Worm (Caenorhabditis elegans) whole organism, L4 larva: ENCODE measurements around the gene nlp-63.

Experiments
- F10B5.3 ChIP-seq: sonication (generic microtip); optimal IDR thresholded peaks from 2 replicates; lab custom pipeline; 2016; ENCODE audit warnings: mild to moderate bottlenecking, missing genetic modification characterization, missing compliant biosample characterization
- T20F7.1 ChIP-seq: fragments of 200-800 bp; sonication (Bioruptor generic); optimal IDR thresholded peaks from 2 replicates; lab custom pipeline; 2018; ENCODE audit warnings: mild to moderate bottlenecking, missing genetic modification characterization, missing compliant biosample characterization
- T26A8.4 ChIP-seq: fragments of 200-800 bp; sonication (Bioruptor generic); IDR thresholded peaks from 2 replicates; pipeline ENCODE4 v1.3.6; 2022; ENCODE audit warnings: missing genetic modification characterization, missing compliant biosample characterization
- Y48G9A.11 ChIP-seq: fragments of 200-800 bp; sonication (Bioruptor generic); IDR thresholded peaks from 2 replicates; pipeline ENCODE4 v1.3.6; 2022; ENCODE audit warnings: missing genetic modification reagents, missing genetic modification characterization, missing compliant biosample characterization
- ZK546.5 ChIP-seq, 2 experiments: sonication (generic microtip); optimal IDR thresholded peaks; 2 replicates each; lab custom pipeline; 2017; ENCODE audit warnings: missing biosample characterization in 2 of 2, missing genetic modification characterization in 2 of 2
- aha-1 ChIP-seq: fragments of 150-350 bp; peaks from one replicate; lab custom pipeline; 2014; ENCODE audit warnings: missing biosample characterization, missing genetic modification characterization
- ama-1 ChIP-seq: fragments of 150-350 bp; optimal IDR thresholded peaks from 2 replicates; lab custom pipeline; 2014; ENCODE audit warnings: inconsistent platforms, mixed read lengths
- ceh-28 ChIP-seq: fragments of 150-350 bp; optimal IDR thresholded peaks from 2 replicates; lab custom pipeline; 2014; ENCODE audit warnings: missing biosample characterization, missing genetic modification reagents, missing genetic modification characterization
- ceh-32 ChIP-seq: sonication (generic microtip); optimal IDR thresholded peaks from 2 replicates; lab custom pipeline; 2016; ENCODE audit warnings: mild to moderate bottlenecking, missing genetic modification characterization, missing compliant biosample characterization; ENCODE audit not compliant: poor library complexity
- ceh-62 ChIP-seq: sonication (generic microtip); optimal IDR thresholded peaks from 2 replicates; lab custom pipeline; 2017; ENCODE audit warnings: missing biosample characterization, missing genetic modification characterization
- cey-2 ChIP-seq: sonication (generic microtip); optimal IDR thresholded peaks from 3 replicates; lab custom pipeline; 2017; ENCODE audit warnings: missing genetic modification characterization, mild to moderate bottlenecking, missing compliant biosample characterization, antibody characterized with exemption, borderline replicate concordance; ENCODE audit not compliant: insufficient read depth
- ctbp-1 ChIP-seq: fragments of 200-800 bp; sonication (Bioruptor generic); IDR thresholded peaks from 2 replicates; pipeline ENCODE4 v1.3.6; 2022; ENCODE audit warnings: missing genetic modification reagents, missing genetic modification characterization, missing compliant biosample characterization
- daf-12 ChIP-seq: fragments of 150-350 bp; optimal IDR thresholded peaks from 2 replicates; lab custom pipeline; 2014; ENCODE audit warnings: missing biosample characterization, missing genetic modification reagents, missing genetic modification characterization
- daf-16 ChIP-seq, 3 experiments: sonication (generic microtip); optimal IDR thresholded peaks; 2 replicates each; lab custom pipeline; 2016 to 2017; ENCODE audit warnings: missing genetic modification characterization in 3 of 3, missing genetic modification reagents in 3 of 3, mild to moderate bottlenecking in 2 of 3, missing compliant biosample characterization in 2 of 3, missing biosample characterization in 1 of 3, moderate library complexity in 1 of 3
- dmd-9 ChIP-seq: fragments of 200-800 bp; sonication (Bioruptor generic); IDR thresholded peaks from 2 replicates; pipeline ENCODE4 v1.3.6; 2022; ENCODE audit warnings: missing genetic modification reagents, missing genetic modification characterization, missing compliant biosample characterization
- egl-27 ChIP-seq: sonication (generic microtip); optimal IDR thresholded peaks from 3 replicates; lab custom pipeline; 2017; ENCODE audit warnings: missing biosample characterization, missing genetic modification reagents, missing genetic modification characterization
- egl-43 ChIP-seq: fragments of 200-800 bp; sonication (Bioruptor generic); IDR thresholded peaks from 2 replicates; pipeline ENCODE4 v1.3.6; 2022; ENCODE audit warnings: missing genetic modification reagents, missing genetic modification characterization, missing compliant biosample characterization
- fkh-10 ChIP-seq: fragments of 150-350 bp; optimal IDR thresholded peaks from 2 replicates; lab custom pipeline; 2014; ENCODE audit warnings: missing biosample characterization, missing genetic modification reagents, missing genetic modification characterization
- fos-1 ChIP-seq: fragments of 150-350 bp; optimal IDR thresholded peaks from 2 replicates; lab custom pipeline; 2014; ENCODE audit warnings: missing biosample characterization, missing genetic modification characterization
- gei-8 ChIP-seq: fragments of 200-800 bp; sonication (Bioruptor generic); optimal IDR thresholded peaks from 2 replicates; lab custom pipeline; 2018; ENCODE audit warnings: mild to moderate bottlenecking, missing genetic modification characterization, missing compliant biosample characterization
- hlh-30 ChIP-seq: sonication (generic microtip); optimal IDR thresholded peaks from 2 replicates; lab custom pipeline; 2017; ENCODE audit warnings: antibody characterized with exemption, mild to moderate bottlenecking, missing genetic modification characterization, missing compliant biosample characterization; ENCODE audit not compliant: insufficient read depth
- hmg-1.1 ChIP-seq: fragments of 200-800 bp; sonication (Bioruptor generic); IDR thresholded peaks from 2 replicates; pipeline ENCODE4 v1.3.6; 2022; ENCODE audit warnings: missing genetic modification reagents, missing genetic modification characterization, missing compliant biosample characterization
- jun-1 ChIP-seq: fragments of 150-350 bp; optimal IDR thresholded peaks from 2 replicates; lab custom pipeline; 2014; ENCODE audit warnings: missing biosample characterization, missing genetic modification reagents, missing genetic modification characterization
- lim-7 ChIP-seq: fragments of 200-800 bp; sonication (Bioruptor generic); IDR thresholded peaks from 2 replicates; pipeline ENCODE4 v1.3.6; 2022; ENCODE audit warnings: missing genetic modification characterization, missing compliant biosample characterization
- lin-38 ChIP-seq: fragments of 200-800 bp; sonication (Bioruptor generic); IDR thresholded peaks from 2 replicates; pipeline ENCODE4 v1.3.6; 2022; ENCODE audit warnings: missing genetic modification reagents, missing genetic modification characterization, missing compliant biosample characterization
- lsy-2 ChIP-seq, 2 experiments: fragments of 150-350 bp in 1 of 2; sonication (generic microtip) in 1 of 2; optimal IDR thresholded peaks; 2 replicates each; lab custom pipeline; 2014 to 2017; ENCODE audit warnings: missing biosample characterization in 2 of 2, missing genetic modification characterization in 2 of 2
- madf-5 ChIP-seq, 2 experiments: fragments of 200-800 bp; sonication (Bioruptor generic); IDR thresholded peaks; 2 replicates each; pipeline ENCODE4 v1.3.6; 2022; ENCODE audit warnings: missing compliant biosample characterization in 2 of 2, missing genetic modification characterization in 2 of 2
- madf-9 ChIP-seq: fragments of 200-800 bp; sonication (Bioruptor generic); conservative IDR thresholded peaks from 2 replicates; pipeline ENCODE4 v1.3.6; 2022; ENCODE audit warnings: missing genetic modification reagents, missing genetic modification characterization, missing compliant biosample characterization
- mdt-29 ChIP-seq: fragments of 200-800 bp; sonication (Bioruptor generic); IDR thresholded peaks from 2 replicates; pipeline ENCODE4 v1.3.6; 2022; ENCODE audit warnings: missing genetic modification reagents, missing genetic modification characterization, missing compliant biosample characterization
- mxl-3 ChIP-seq: fragments of 200-800 bp; sonication (Bioruptor generic); optimal IDR thresholded peaks from 2 replicates; lab custom pipeline; 2018; ENCODE audit warnings: mild to moderate bottlenecking, missing genetic modification characterization, missing compliant biosample characterization
- nhr-102 ChIP-seq: sonication (generic microtip); optimal IDR thresholded peaks from 2 replicates; lab custom pipeline; 2016; ENCODE audit warnings: mild to moderate bottlenecking, missing genetic modification characterization, moderate library complexity, missing compliant biosample characterization
- nhr-111 ChIP-seq: fragments of 200-800 bp; sonication (Bioruptor generic); optimal IDR thresholded peaks from 2 replicates; lab custom pipeline; 2018; ENCODE audit warnings: mild to moderate bottlenecking, missing genetic modification characterization, missing compliant biosample characterization
- nhr-237 ChIP-seq: sonication (generic microtip); optimal IDR thresholded peaks from 2 replicates; lab custom pipeline; 2017; ENCODE audit warnings: missing biosample characterization, missing genetic modification characterization
- nhr-25 ChIP-seq: sonication (generic microtip); optimal IDR thresholded peaks from 2 replicates; lab custom pipeline; 2017; ENCODE audit warnings: missing genetic modification characterization, mild to moderate bottlenecking, missing compliant biosample characterization, antibody characterized with exemption, moderate library complexity, borderline replicate concordance; ENCODE audit not compliant: insufficient read depth
- nhr-28 ChIP-seq: fragments of 150-350 bp; optimal IDR thresholded peaks from 2 replicates; lab custom pipeline; 2014; ENCODE audit warnings: missing biosample characterization, missing genetic modification characterization
- nhr-6 ChIP-seq: fragments of 150-350 bp; optimal IDR thresholded peaks from 2 replicates; lab custom pipeline; 2014; ENCODE audit warnings: missing biosample characterization, missing genetic modification characterization
- pha-4 ChIP-seq, 2 experiments: fragments of 150-350 bp in 1 of 2; fragments of 200-800 bp in 1 of 2; sonication (Bioruptor generic) in 1 of 2; IDR thresholded peaks in 1 of 2; optimal IDR thresholded peaks in 1 of 2; 2 replicates each; pipeline versions ENCODE4 v1.3.6 to Lab custom; 2014 to 2022; ENCODE audit warnings: missing genetic modification characterization in 2 of 2, missing genetic modification reagents in 2 of 2, missing biosample characterization in 1 of 2, missing compliant biosample characterization in 1 of 2
- rbr-2 ChIP-seq: sonication (generic microtip); optimal IDR thresholded peaks from 2 replicates; lab custom pipeline; 2016; ENCODE audit warnings: missing genotype, missing genetic modification characterization, missing compliant biosample characterization
- saeg-2 ChIP-seq: fragments of 200-800 bp; sonication (Bioruptor generic); IDR thresholded peaks from 2 replicates; pipeline ENCODE4 v1.3.6; 2022; ENCODE audit warnings: missing genetic modification reagents, missing genetic modification characterization, missing compliant biosample characterization
- sdz-12 ChIP-seq: fragments of 200-800 bp; sonication (Bioruptor generic); optimal IDR thresholded peaks from 2 replicates; lab custom pipeline; 2018; ENCODE audit warnings: mild to moderate bottlenecking, missing genetic modification characterization, missing compliant biosample characterization
- skn-1 ChIP-seq: fragments of 150-350 bp; optimal IDR thresholded peaks from 2 replicates; lab custom pipeline; 2014; ENCODE audit warnings: missing biosample characterization, missing genetic modification characterization
- spr-1 ChIP-seq: sonication (generic microtip); optimal IDR thresholded peaks from 2 replicates; lab custom pipeline; 2016; ENCODE audit warnings: mild to moderate bottlenecking, missing genetic modification characterization, missing compliant biosample characterization
- tag-97 ChIP-seq: fragments of 200-800 bp; sonication (Bioruptor generic); IDR thresholded peaks from 2 replicates; pipeline ENCODE4 v1.3.6; 2022; ENCODE audit warnings: missing genetic modification characterization, missing compliant biosample characterization
- tra-1 ChIP-seq: fragments of 200-800 bp; sonication (Bioruptor generic); IDR thresholded peaks from 2 replicates; pipeline ENCODE4 v1.3.6; 2022; ENCODE audit warnings: missing genetic modification reagents, missing genetic modification characterization, missing compliant biosample characterization
- unc-62 ChIP-seq, 3 experiments: fragments of 150-350 bp in 1 of 3; sonication (generic microtip); optimal IDR thresholded peaks in 2 of 3; peaks in 1 of 3; 1 replicate in 1 of 3; 2 replicates in 2 of 3; lab custom pipeline; 2014 to 2017; ENCODE audit warnings: missing biosample characterization in 3 of 3, missing genetic modification characterization in 3 of 3, missing genetic modification reagents in 3 of 3, missing genotype in 1 of 3
- zfp-3 ChIP-seq: fragments of 200-800 bp; sonication (Bioruptor generic); conservative IDR thresholded peaks from 2 replicates; pipeline ENCODE4 v1.3.6; 2022; ENCODE audit warnings: missing genetic modification reagents, missing genetic modification characterization, missing compliant biosample characterization
- zip-11 ChIP-seq: fragments of 200-800 bp; sonication (Bioruptor generic); IDR thresholded peaks from 2 replicates; pipeline ENCODE4 v1.3.6; 2022; ENCODE audit warnings: missing genetic modification characterization, missing compliant biosample characterization
- zip-2 ChIP-seq: fragments of 150-350 bp; optimal IDR thresholded peaks from 2 replicates; lab custom pipeline; 2014; ENCODE audit warnings: missing biosample characterization, missing genetic modification characterization
- ztf-7 ChIP-seq: fragments of 150-350 bp; optimal IDR thresholded peaks from 2 replicates; lab custom pipeline; 2014; ENCODE audit warnings: missing biosample characterization, missing genetic modification characterization

Gene nlp-63

ce11 chrII:10197091-10197675 lies 42.0 kb downstream of the nlp-63 start, which contains the start of gene R05H5.3 (continued):
- peak; percentile 77 for TF ChIP-seq nhr-6 (tag; lab: Kevin White, UChicago)
- peak; percentile 11 for TF ChIP-seq T20F7.1 (GFP tag; lab: Kevin White, UChicago)
- no peak for TF ChIP-seq ama-1 (lab: Kevin White, UChicago)
- TF ChIP-seq gei-8 (GFP tag; lab: Kevin White, UChicago) = no peak
- no peak for TF ChIP-seq hlh-30 (tag; lab: Kevin White, UChicago)
- no peak for TF ChIP-seq zip-11 (GFP tag; lab: Robert Waterston, UW)
- peak; percentile 93 for TF ChIP-seq lin-38 (GFP tag; lab: Robert Waterston, UW)
- TF ChIP-seq cey-2 = no peak
- TF ChIP-seq nhr-25 (tag; lab: Kevin White, UChicago) = no peak
- TF ChIP-seq mdt-29 (GFP tag; lab: Robert Waterston, UW) = no peak
- TF ChIP-seq ctbp-1 = no peak
- no peak for TF ChIP-seq egl-43 (GFP tag; lab: Robert Waterston, UW)
- TF ChIP-seq Y48G9A.11 = peak; percentile 57; the same call in 1 of the 2 replicates
- TF ChIP-seq ZK546.5 (tag; optimal IDR thresholded peaks at IDR 0.05; lab: Kevin White, UChicago) = no peak
- no peak for TF ChIP-seq madf-9
- TF ChIP-seq skn-1 = no peak
- no peak for TF ChIP-seq ceh-62 (tag; lab: Kevin White, UChicago)
- TF ChIP-seq ceh-32 (tag; lab: Kevin White, UChicago) = no peak
- TF ChIP-seq nhr-28 (tag; lab: Kevin White, UChicago) = peak; percentile 71
- TF ChIP-seq tra-1 (GFP tag; lab: Robert Waterston, UW) = no peak
- TF ChIP-seq egl-27 (tag; lab: Kevin White, UChicago) = no peak
- no peak for TF ChIP-seq daf-16 (GFP tag; optimal IDR thresholded peaks at IDR 0.05; lab: Kevin White, UChicago)
- no peak for TF ChIP-seq daf-16 (tag; optimal IDR thresholded peaks at IDR 0.05; lab: Kevin White, UChicago)
- no peak for TF ChIP-seq ztf-7 (tag; lab: Kevin White, UChicago)
- TF ChIP-seq jun-1 (tag; lab: Kevin White, UChicago) = no peak
- TF ChIP-seq T26A8.4 (GFP tag; lab: Robert Waterston, UW) = no peak
- TF ChIP-seq fos-1 (tag; lab: Kevin White, UChicago) = no peak
- no peak for TF ChIP-seq lsy-2 (tag; optimal IDR thresholded peaks at IDR 0.05; lab: Kevin White, UChicago)
- TF ChIP-seq zip-2 (tag; lab: Kevin White, UChicago) = no peak
- no peak for TF ChIP-seq nhr-111
- TF ChIP-seq spr-1 (tag; lab: Kevin White, UChicago) = no peak
- TF ChIP-seq F10B5.3 (tag; lab: Kevin White, UChicago) = no peak
- TF ChIP-seq pha-4 (GFP tag; IDR thresholded peaks at IDR 0.05; lab: Robert Waterston, UW) = no peak
- TF ChIP-seq pha-4 (tag; optimal IDR thresholded peaks at IDR 0.05; lab: Kevin White, UChicago) = no peak
- no peak for TF ChIP-seq nhr-102 (tag; lab: Kevin White, UChicago)
- no peak for TF ChIP-seq saeg-2
- no peak for TF ChIP-seq daf-12 (tag; lab: Kevin White, UChicago)
- no peak for TF ChIP-seq unc-62 (GFP tag; optimal IDR thresholded peaks at IDR 0.05 in 1 of 2; lab: Kevin White, UChicago)
- TF ChIP-seq unc-62 (tag; optimal IDR thresholded peaks at IDR 0.05; lab: Kevin White, UChicago) = no peak
- TF ChIP-seq nhr-237 (tag; lab: Kevin White, UChicago) = no peak
- TF ChIP-seq sdz-12 (GFP tag; lab: Kevin White, UChicago) = no peak
- TF ChIP-seq rbr-2 (tag; lab: Kevin White, UChicago) = no peak
- no peak for TF ChIP-seq zfp-3 (GFP tag; lab: Robert Waterston, UW)
- no peak for TF ChIP-seq mxl-3 (GFP tag; lab: Kevin White, UChicago)
- TF ChIP-seq tag-97 (GFP tag; lab: Robert Waterston, UW) = no peak
- no peak for TF ChIP-seq dmd-9 (GFP tag; lab: Robert Waterston, UW)
- no peak for TF ChIP-seq madf-5 (GFP tag; IDR thresholded peaks at IDR 0.05; lab: Robert Waterston, UW)
- TF ChIP-seq ceh-28 = no peak
- TF ChIP-seq aha-1 (tag; lab: Kevin White, UChicago) = peak; percentile 74
- TF ChIP-seq hmg-1.1 = no peak; the same call in 1 of the 2 replicates
- peak; percentile 71 for TF ChIP-seq fkh-10 (GFP tag; lab: Kevin White, UChicago)
- no peak for TF ChIP-seq lim-7 (GFP tag; lab: Robert Waterston, UW)
